Worm (Caenorhabditis elegans) whole organism, young adult: ENCODE measurements around the gene Y116F11A.6.

Experiments used
- F52B5.7 ChIP-seq: sonication (generic microtip); optimal IDR thresholded peaks from 2 replicates; lab custom pipeline; 2016; ENCODE audit warnings: mild to moderate bottlenecking, missing genetic modification characterization, missing compliant biosample characterization
- hmg-20 ChIP-seq: fragments of 200-800 bp; sonication (Bioruptor generic); IDR thresholded peaks from 2 replicates; pipeline ENCODE4 v1.3.6; 2022; ENCODE audit warnings: missing genetic modification reagents, missing genetic modification characterization, missing compliant biosample characterization
- lin-35 ChIP-seq, 3 experiments: fragments of 150-350 bp in 2 of 3; sonication (generic microtip) in 1 of 3; optimal IDR thresholded peaks; 2 replicates each; lab custom pipeline; 2014 to 2018; ENCODE audit warnings: missing biosample characterization in 3 of 3, missing genetic modification characterization in 3 of 3, missing genetic modification reagents in 3 of 3
- nhr-90 ChIP-seq: sonication (generic microtip); optimal IDR thresholded peaks from 2 replicates; lab custom pipeline; 2016; ENCODE audit warnings: missing genotype, mild to moderate bottlenecking, missing genetic modification characterization, missing compliant biosample characterization
- rcor-1 ChIP-seq: fragments of 200-800 bp; sonication (Bioruptor generic); IDR thresholded peaks from 2 replicates; pipeline ENCODE4 v1.3.6; 2022; ENCODE audit warnings: missing genetic modification reagents, missing genetic modification characterization, missing compliant biosample characterization
- unc-62 ChIP-seq: fragments of 150-350 bp; optimal IDR thresholded peaks from 2 replicates; lab custom pipeline; 2014; ENCODE audit warnings: missing biosample characterization, missing genetic modification reagents, missing genetic modification characterization

ce11 chrV:19754331-19754730, 35.0 kb downstream of the Y116F11A.6 start:
- no peak for TF ChIP-seq nhr-90 (tag; lab: Kevin White, UChicago)
- TF ChIP-seq rcor-1 (GFP tag; lab: Robert Waterston, UW), result no peak
- no peak for TF ChIP-seq hmg-20 (GFP tag; lab: Robert Waterston, UW)
- TF ChIP-seq lin-35 (GFP tag; optimal IDR thresholded peaks at IDR 0.05; lab: Kevin White, UChicago), result no peak
- TF ChIP-seq unc-62, result no peak
- TF ChIP-seq F52B5.7 (tag; lab: Kevin White, UChicago), result no peak
